Worm (Caenorhabditis elegans): ENCODE data around the gene F58F6.5.

DNA sequence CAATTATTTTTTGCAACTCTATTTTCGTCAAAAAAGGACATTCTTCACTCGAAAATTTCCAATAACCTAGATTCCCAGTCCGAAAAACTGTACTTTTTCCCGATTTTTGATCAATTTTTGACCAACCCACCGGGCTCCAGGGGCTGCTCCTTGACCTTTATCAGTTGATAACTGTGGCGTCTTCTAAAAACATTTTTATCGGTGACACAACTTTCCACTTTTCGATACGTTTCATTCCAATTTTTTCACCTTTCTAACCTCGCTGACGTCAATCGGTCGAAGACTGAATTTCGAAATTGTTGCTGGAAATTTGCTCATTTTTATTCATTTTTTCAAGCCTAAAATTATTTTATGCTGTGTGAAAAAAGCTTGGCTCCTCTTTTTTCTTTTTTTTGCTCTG, 46.1 kb downstream of the F58F6.5 start:
- no peak for TF ChIP-seq him-1 (tag; optimal IDR thresholded peaks at IDR 0.05)
- TF ChIP-seq dao-5 (tag; optimal IDR thresholded peaks at IDR 0.05): no peak
- TF ChIP-seq W03F9.2 (tag; optimal IDR thresholded peaks at IDR 0.05): no peak

All from whole organism, L4/young adult.